Worm (Caenorhabditis elegans) whole organism, L3 larva: Measurements from ENCODE around the gene ets-9.

Experiments
- unc-62 ChIP-seq: fragments of 150-350 bp; sonication (generic microtip); optimal IDR thresholded peaks from 4 replicates; lab custom pipeline; 2014; ENCODE audit warnings: missing biosample characterization, missing genetic modification reagents, missing genetic modification characterization
- ztf-4 ChIP-seq: fragments of 150-350 bp; optimal IDR thresholded peaks from 2 replicates; lab custom pipeline; 2014; ENCODE audit warnings: missing biosample characterization, missing genetic modification characterization

- TF ChIP-seq ztf-4 (tag; lab: Kevin White, UChicago) (no peak), unc-62 (GFP tag; lab: Kevin White, UChicago) (no peak)
Measured at ce11 chrX:4295917-4296316, 16.4 kb downstream of the ets-9 start.
